Worm (Caenorhabditis elegans) whole organism, L4 larva: ENCODE measurements around the gene ttr-49.

Experiments used
- D1046.2 ChIP-seq: fragments of 200-800 bp; sonication (Bioruptor generic); IDR thresholded peaks from 2 replicates; pipeline ENCODE4 v1.3.6; 2022; ENCODE audit warnings: missing genetic modification characterization, missing compliant biosample characterization
- F26F4.8 ChIP-seq: fragments of 200-800 bp; sonication (Bioruptor generic); conservative IDR thresholded peaks from 2 replicates; pipeline ENCODE4 v1.3.6; 2022; ENCODE audit warnings: missing genetic modification characterization, missing compliant biosample characterization
- F44E2.7 ChIP-seq: fragments of 200-800 bp; sonication (Bioruptor generic); IDR thresholded peaks from 2 replicates; pipeline ENCODE4 v2.1.2; 2022; ENCODE audit warnings: missing genetic modification characterization, missing compliant biosample characterization
- F49E8.2 ChIP-seq: sonication (generic microtip); optimal IDR thresholded peaks from 2 replicates; lab custom pipeline; 2016; ENCODE audit warnings: missing compliant biosample characterization, mild to moderate bottlenecking, missing genetic modification characterization, borderline replicate concordance
- R02D3.7 ChIP-seq: fragments of 150-350 bp; sonication (generic microtip); optimal IDR thresholded peaks from 3 replicates; lab custom pipeline; 2014; ENCODE audit warnings: missing biosample characterization, missing genetic modification characterization
- T26A8.4 ChIP-seq: fragments of 200-800 bp; sonication (Bioruptor generic); IDR thresholded peaks from 2 replicates; pipeline ENCODE4 v1.3.6; 2022; ENCODE audit warnings: missing genetic modification characterization, missing compliant biosample characterization
- Y48G9A.11 ChIP-seq: fragments of 200-800 bp; sonication (Bioruptor generic); IDR thresholded peaks from 2 replicates; pipeline ENCODE4 v1.3.6; 2022; ENCODE audit warnings: missing genetic modification reagents, missing genetic modification characterization, missing compliant biosample characterization
- aha-1 ChIP-seq: fragments of 150-350 bp; peaks from one replicate; lab custom pipeline; 2014; ENCODE audit warnings: missing biosample characterization, missing genetic modification characterization
- ama-1 ChIP-seq: fragments of 150-350 bp; optimal IDR thresholded peaks from 2 replicates; lab custom pipeline; 2014; ENCODE audit warnings: inconsistent platforms, mixed read lengths
- arid-1 ChIP-seq: fragments of 200-800 bp; sonication (Bioruptor generic); conservative IDR thresholded peaks from 2 replicates; pipeline ENCODE4 v1.3.6; 2022; ENCODE audit warnings: missing genetic modification reagents, missing genetic modification characterization, missing compliant biosample characterization
- ceh-20 ChIP-seq: fragments of 200-800 bp; sonication (Bioruptor generic); IDR thresholded peaks from 2 replicates; pipeline ENCODE4 v1.3.6; 2022; ENCODE audit warnings: missing genetic modification reagents, missing genetic modification characterization, missing compliant biosample characterization
- ceh-44 ChIP-seq: fragments of 200-800 bp; sonication (Bioruptor generic); IDR thresholded peaks from 2 replicates; pipeline ENCODE4 v1.3.6; 2022; ENCODE audit warnings: missing genetic modification reagents, missing genetic modification characterization, missing compliant biosample characterization
- ces-1 ChIP-seq: fragments of 150-350 bp; sonication (generic microtip); optimal IDR thresholded peaks from 4 replicates; lab custom pipeline; 2014; ENCODE audit warnings: missing biosample characterization, missing genetic modification reagents, missing genetic modification characterization
- cey-2 ChIP-seq: sonication (generic microtip); optimal IDR thresholded peaks from 3 replicates; lab custom pipeline; 2017; ENCODE audit warnings: missing genetic modification characterization, mild to moderate bottlenecking, missing compliant biosample characterization, antibody characterized with exemption, borderline replicate concordance; ENCODE audit not compliant: insufficient read depth
- daf-16 ChIP-seq, 3 experiments: sonication (generic microtip); optimal IDR thresholded peaks; 2 replicates each; lab custom pipeline; 2016 to 2017; ENCODE audit warnings: missing genetic modification characterization in 3 of 3, missing genetic modification reagents in 3 of 3, mild to moderate bottlenecking in 2 of 3, missing compliant biosample characterization in 2 of 3, missing biosample characterization in 1 of 3, moderate library complexity in 1 of 3
- dmd-6 ChIP-seq: fragments of 200-800 bp; sonication (Bioruptor generic); IDR thresholded peaks from 2 replicates; pipeline ENCODE4 v1.3.6; 2022; ENCODE audit warnings: missing genetic modification reagents, missing genetic modification characterization, missing compliant biosample characterization
- duxl-1 ChIP-seq: sonication (generic microtip); optimal IDR thresholded peaks from 2 replicates; lab custom pipeline; 2016; ENCODE audit warnings: mild to moderate bottlenecking, missing genetic modification characterization, moderate library complexity, missing compliant biosample characterization; ENCODE audit not compliant: poor library complexity
- fkh-10 ChIP-seq: fragments of 150-350 bp; optimal IDR thresholded peaks from 2 replicates; lab custom pipeline; 2014; ENCODE audit warnings: missing biosample characterization, missing genetic modification reagents, missing genetic modification characterization
- hlh-30 ChIP-seq: sonication (generic microtip); optimal IDR thresholded peaks from 2 replicates; lab custom pipeline; 2017; ENCODE audit warnings: antibody characterized with exemption, mild to moderate bottlenecking, missing genetic modification characterization, missing compliant biosample characterization; ENCODE audit not compliant: insufficient read depth
- lim-7 ChIP-seq: fragments of 200-800 bp; sonication (Bioruptor generic); IDR thresholded peaks from 2 replicates; pipeline ENCODE4 v1.3.6; 2022; ENCODE audit warnings: missing genetic modification characterization, missing compliant biosample characterization
- lin-15B ChIP-seq: fragments of 150-350 bp; sonication (generic microtip); optimal IDR thresholded peaks from 3 replicates; lab custom pipeline; 2014; ENCODE audit warnings: missing biosample characterization, missing genetic modification characterization
- lin-39 ChIP-seq: fragments of 150-350 bp; optimal IDR thresholded peaks from 2 replicates; lab custom pipeline; 2014; ENCODE audit warnings: missing biosample characterization, missing genetic modification reagents, missing genetic modification characterization
- mdl-1 ChIP-seq, 2 experiments: fragments of 150-350 bp in 1 of 2; sonication (generic microtip) in 1 of 2; optimal IDR thresholded peaks; 2 replicates each; lab custom pipeline; 2014 to 2017; ENCODE audit warnings: missing biosample characterization in 2 of 2, missing genetic modification characterization in 2 of 2
- mep-1 ChIP-seq: fragments of 150-350 bp; sonication (generic microtip); optimal IDR thresholded peaks from 3 replicates; lab custom pipeline; 2014; ENCODE audit warnings: missing biosample characterization, missing genetic modification characterization
- mes-2 ChIP-seq: sonication (generic microtip); optimal IDR thresholded peaks from 2 replicates; lab custom pipeline; 2016; ENCODE audit warnings: missing genotype, mild to moderate bottlenecking, missing genetic modification characterization, missing compliant biosample characterization; ENCODE audit not compliant: poor library complexity, severe bottlenecking
- mxl-3 ChIP-seq: fragments of 200-800 bp; sonication (Bioruptor generic); optimal IDR thresholded peaks from 2 replicates; lab custom pipeline; 2018; ENCODE audit warnings: mild to moderate bottlenecking, missing genetic modification characterization, missing compliant biosample characterization
- nhr-11 ChIP-seq: fragments of 150-350 bp; optimal IDR thresholded peaks from 2 replicates; lab custom pipeline; 2014; ENCODE audit warnings: missing biosample characterization, missing genetic modification characterization
- nhr-111 ChIP-seq: fragments of 200-800 bp; sonication (Bioruptor generic); optimal IDR thresholded peaks from 2 replicates; lab custom pipeline; 2018; ENCODE audit warnings: mild to moderate bottlenecking, missing genetic modification characterization, missing compliant biosample characterization
- nhr-237 ChIP-seq: sonication (generic microtip); optimal IDR thresholded peaks from 2 replicates; lab custom pipeline; 2017; ENCODE audit warnings: missing biosample characterization, missing genetic modification characterization
- nhr-28 ChIP-seq: fragments of 150-350 bp; optimal IDR thresholded peaks from 2 replicates; lab custom pipeline; 2014; ENCODE audit warnings: missing biosample characterization, missing genetic modification characterization
- pha-4 ChIP-seq, 2 experiments: fragments of 150-350 bp in 1 of 2; fragments of 200-800 bp in 1 of 2; sonication (Bioruptor generic) in 1 of 2; IDR thresholded peaks in 1 of 2; optimal IDR thresholded peaks in 1 of 2; 2 replicates each; pipeline versions ENCODE4 v1.3.6 to Lab custom; 2014 to 2022; ENCODE audit warnings: missing genetic modification characterization in 2 of 2, missing genetic modification reagents in 2 of 2, missing biosample characterization in 1 of 2, missing compliant biosample characterization in 1 of 2
- pqm-1 ChIP-seq: sonication (generic microtip); optimal IDR thresholded peaks from 2 replicates; lab custom pipeline; 2017; ENCODE audit warnings: missing biosample characterization, missing genetic modification characterization
- saeg-2 ChIP-seq: fragments of 200-800 bp; sonication (Bioruptor generic); IDR thresholded peaks from 2 replicates; pipeline ENCODE4 v1.3.6; 2022; ENCODE audit warnings: missing genetic modification reagents, missing genetic modification characterization, missing compliant biosample characterization
- spr-3 ChIP-seq: fragments of 200-800 bp; sonication (Bioruptor generic); optimal IDR thresholded peaks from 2 replicates; lab custom pipeline; 2018; ENCODE audit warnings: mild to moderate bottlenecking, missing genetic modification characterization, missing compliant biosample characterization
- tag-97 ChIP-seq: fragments of 200-800 bp; sonication (Bioruptor generic); IDR thresholded peaks from 2 replicates; pipeline ENCODE4 v1.3.6; 2022; ENCODE audit warnings: missing genetic modification characterization, missing compliant biosample characterization
- unc-62 ChIP-seq, 3 experiments: fragments of 150-350 bp in 1 of 3; sonication (generic microtip); optimal IDR thresholded peaks in 2 of 3; peaks in 1 of 3; 1 replicate in 1 of 3; 2 replicates in 2 of 3; lab custom pipeline; 2014 to 2017; ENCODE audit warnings: missing biosample characterization in 3 of 3, missing genetic modification characterization in 3 of 3, missing genetic modification reagents in 3 of 3, missing genotype in 1 of 3
- zfp-2 ChIP-seq: sonication (generic microtip); optimal IDR thresholded peaks from 2 replicates; lab custom pipeline; 2016; ENCODE audit warnings: mild to moderate bottlenecking, missing genetic modification characterization, missing compliant biosample characterization
- zfp-3 ChIP-seq: fragments of 200-800 bp; sonication (Bioruptor generic); conservative IDR thresholded peaks from 2 replicates; pipeline ENCODE4 v1.3.6; 2022; ENCODE audit warnings: missing genetic modification reagents, missing genetic modification characterization, missing compliant biosample characterization

ttr-49 gene

ce11 chrV:9333316-9334048 lies 22.8 kb downstream of the ttr-49 start, which contains the start of gene acl-14:
TSS of gene acl-14 (minus strand) at chrV:9333631.
- TF ChIP-seq nhr-237 (tag; lab: Kevin White, UChicago): no peak
- no peak for TF ChIP-seq saeg-2 (GFP tag; lab: Robert Waterston, UW)
- no peak for TF ChIP-seq lim-7 (GFP tag; lab: Robert Waterston, UW)
- TF ChIP-seq mxl-3: no peak
- peak; percentile 82 for TF ChIP-seq aha-1
- no peak for TF ChIP-seq daf-16 (GFP tag; optimal IDR thresholded peaks at IDR 0.05; lab: Kevin White, UChicago)
- peak; percentile 34 for TF ChIP-seq daf-16 (tag; optimal IDR thresholded peaks at IDR 0.05; lab: Kevin White, UChicago)
- TF ChIP-seq R02D3.7: no peak
- TF ChIP-seq cey-2 (tag; lab: Kevin White, UChicago): no peak
- no peak for TF ChIP-seq tag-97 (GFP tag; lab: Robert Waterston, UW)
- TF ChIP-seq mep-1 (tag; lab: Kevin White, UChicago): peak; percentile 13
- TF ChIP-seq fkh-10 (GFP tag; lab: Kevin White, UChicago): no peak
- peak; percentile 64 for TF ChIP-seq nhr-28 (tag; lab: Kevin White, UChicago)
- no peak for TF ChIP-seq zfp-3 (GFP tag; lab: Robert Waterston, UW)
- TF ChIP-seq lin-39: no peak
- TF ChIP-seq dmd-6 (GFP tag; lab: Robert Waterston, UW): peak; percentile 31; the same call in 1 of the 2 replicates
- no peak for TF ChIP-seq pha-4 (GFP tag; IDR thresholded peaks at IDR 0.05; lab: Robert Waterston, UW)
- TF ChIP-seq pha-4 (tag; optimal IDR thresholded peaks at IDR 0.05; lab: Kevin White, UChicago): no peak
- peak in 1 of 2 experiments; percentile 36 for TF ChIP-seq unc-62 (GFP tag; optimal IDR thresholded peaks at IDR 0.05 in 1 of 2; lab: Kevin White, UChicago)
- TF ChIP-seq unc-62 (tag; optimal IDR thresholded peaks at IDR 0.05; lab: Kevin White, UChicago): no peak
- no peak for TF ChIP-seq F26F4.8 (GFP tag; lab: Robert Waterston, UW)
- no peak for TF ChIP-seq lin-15B (tag; lab: Kevin White, UChicago)
- TF ChIP-seq ceh-44: no peak
- no peak for TF ChIP-seq ama-1 (lab: Kevin White, UChicago)
- TF ChIP-seq nhr-11 (tag; lab: Kevin White, UChicago): no peak
- TF ChIP-seq spr-3 (GFP tag; lab: Kevin White, UChicago): no peak
- no peak for TF ChIP-seq nhr-111 (GFP tag; lab: Kevin White, UChicago)
- TF ChIP-seq D1046.2 (GFP tag; lab: Robert Waterston, UW): no peak
- TF ChIP-seq F49E8.2 (tag; lab: Kevin White, UChicago): no peak
- TF ChIP-seq ceh-20 (GFP tag; lab: Robert Waterston, UW): no peak
- peak; percentile 30 for TF ChIP-seq hlh-30 (tag; lab: Kevin White, UChicago)
- no peak for TF ChIP-seq ces-1
- TF ChIP-seq Y48G9A.11: no peak
- no peak for TF ChIP-seq duxl-1 (tag; lab: Kevin White, UChicago)
- TF ChIP-seq mdl-1 (tag; optimal IDR thresholded peaks at IDR 0.05; lab: Kevin White, UChicago): peak in 1 of 2 experiments; percentile 10
- no peak for TF ChIP-seq pqm-1 (tag; lab: Kevin White, UChicago)
- TF ChIP-seq T26A8.4 (GFP tag; lab: Robert Waterston, UW): no peak
- no peak for TF ChIP-seq F44E2.7 (GFP tag; lab: Robert Waterston, UW)
- no peak for TF ChIP-seq zfp-2 (tag; lab: Kevin White, UChicago)
- TF ChIP-seq mes-2 (tag; lab: Kevin White, UChicago): peak; percentile 28
- no peak for TF ChIP-seq arid-1
